Fruit fly (Drosophila melanogaster): ENCODE results near the gene CG7156.

dm6 chr3R:18249268-18249667 is 7.3 kb upstream of the CG7156 start:
- TF ChIP-seq CG8119 (GFP tag; IDR thresholded peaks at IDR 0.05) (no peak), CG6854 (GFP tag; optimal IDR thresholded peaks at IDR 0.05) (no peak), Ets21C (GFP tag; optimal IDR thresholded peaks at IDR 0.05) (no peak), Blimp-1 (GFP tag; optimal IDR thresholded peaks at IDR 0.05) (no peak), CG11294 (GFP tag; IDR thresholded peaks at IDR 0.05) (no peak), eg (GFP tag; IDR thresholded peaks at IDR 0.05) (no peak), CG7368 (GFP tag; optimal IDR thresholded peaks at IDR 0.05) (no peak), CG32006 (GFP tag; optimal IDR thresholded peaks at IDR 0.05) (no peak), Hr39 (GFP tag; optimal IDR thresholded peaks at IDR 0.05) (no peak), CG11902 (GFP tag; optimal IDR thresholded peaks at IDR 0.05) (no peak), dac (GFP tag; optimal IDR thresholded peaks at IDR 0.05) (no peak), CG6276 (GFP tag; optimal IDR thresholded peaks at IDR 0.05) (no peak), CG16779 (tag; optimal IDR thresholded peaks at IDR 0.05) (no peak)
